Worm (Caenorhabditis elegans) whole organism, mixed stage, embryonic: Measurements from ENCODE around the gene Y43F8C.5.

ENCODE experiments used
- ces-1 ChIP-seq: fragments of 150-350 bp; optimal IDR thresholded peaks from 2 replicates; lab custom pipeline; 2014; ENCODE audit warnings: missing biosample characterization, missing genetic modification reagents, missing genetic modification characterization
- drap-1 ChIP-seq: fragments of 200-800 bp; sonication (Bioruptor generic); optimal IDR thresholded peaks from 3 replicates; lab custom pipeline; 2018; ENCODE audit warnings: mild to moderate bottlenecking, missing genetic modification characterization, missing compliant biosample characterization
- hlh-1 ChIP-seq: fragments of 150-350 bp; optimal IDR thresholded peaks from 2 replicates; lab custom pipeline; 2014; ENCODE audit warnings: missing biosample characterization, missing genetic modification reagents, missing genetic modification characterization
- lsy-2 ChIP-seq: fragments of 150-350 bp; optimal IDR thresholded peaks from 2 replicates; lab custom pipeline; 2014; ENCODE audit warnings: missing biosample characterization, missing genetic modification characterization
- nhr-237 ChIP-seq: fragments of 150-350 bp; optimal IDR thresholded peaks from 2 replicates; lab custom pipeline; 2014; ENCODE audit warnings: missing biosample characterization, missing genetic modification characterization
- nhr-28 ChIP-seq: fragments of 150-350 bp; optimal IDR thresholded peaks from 2 replicates; lab custom pipeline; 2014; ENCODE audit warnings: missing biosample characterization, missing genetic modification characterization
- nhr-76 ChIP-seq: sonication (generic microtip); optimal IDR thresholded peaks from 2 replicates; lab custom pipeline; 2017; ENCODE audit warnings: missing biosample characterization, missing genetic modification characterization
- pha-4 ChIP-seq: fragments of 150-350 bp; optimal IDR thresholded peaks from 2 replicates; lab custom pipeline; 2018; ENCODE audit warnings: missing biosample characterization, missing genetic modification reagents, missing genetic modification characterization
- unc-62 ChIP-seq: fragments of 150-350 bp; optimal IDR thresholded peaks from 2 replicates; lab custom pipeline; 2014; ENCODE audit warnings: missing biosample characterization, missing genetic modification reagents, missing genetic modification characterization
- ztf-11 ChIP-seq: fragments of 150-350 bp; optimal IDR thresholded peaks from 2 replicates; lab custom pipeline; 2014; ENCODE audit warnings: missing biosample characterization, missing genetic modification characterization

DNA sequence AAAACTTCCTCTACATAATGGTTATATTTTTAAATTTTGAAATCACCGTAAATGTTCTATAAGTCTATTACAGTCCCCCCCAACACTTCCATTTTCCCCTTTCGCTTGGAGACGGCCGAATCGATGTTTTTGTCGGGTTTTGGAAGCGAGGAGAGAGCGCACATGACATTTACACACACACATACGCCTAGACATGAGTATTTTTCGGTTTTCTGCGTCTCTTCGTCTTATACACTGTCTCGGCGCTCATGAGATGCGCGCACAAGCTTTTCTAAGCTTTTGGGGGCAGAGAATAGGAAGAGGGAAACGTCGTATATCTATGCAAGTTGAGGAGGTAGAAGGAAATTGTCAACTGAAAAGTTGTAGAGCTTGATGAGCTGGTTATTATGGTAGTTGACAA is 12.3 kb downstream of the Y43F8C.5 start:
- TF ChIP-seq nhr-76 (tag; lab: Kevin White, UChicago) (no peak), ztf-11 (no peak), nhr-237 (tag; lab: Kevin White, UChicago) (no peak), nhr-28 (tag; lab: Kevin White, UChicago) (no peak), unc-62 (GFP tag; lab: Kevin White, UChicago) (no peak), hlh-1 (tag; lab: Kevin White, UChicago) (no peak), ces-1 (GFP tag; lab: Kevin White, UChicago) (no peak), pha-4 (no peak), lsy-2 (tag; lab: Kevin White, UChicago) (no peak), drap-1 (peak; percentile 2)
